Fruit fly (Drosophila melanogaster) whole organism, embryonic: ENCODE measurements around the gene kek6.
A peak's percentile ranks its signal among the peaks of the same experiment; 100 is the strongest.

ENCODE experiments used
- Blimp-1 ChIP-seq: fragments of 200-800 bp; sonication (Bioruptor generic); optimal IDR thresholded peaks from 3 replicates; lab custom pipeline; 2018; ENCODE audit warnings: missing biosample characterization, missing genetic modification characterization, mild to moderate bottlenecking, moderate library complexity, missing genetic modification reagents
- CG10979 ChIP-seq: fragments of 200-800 bp; sonication (Bioruptor generic); optimal IDR thresholded peaks from 2 replicates; lab custom pipeline; 2018; ENCODE audit warnings: missing biosample characterization, mild to moderate bottlenecking, missing genetic modification characterization, moderate library complexity
- CG11695 ChIP-seq: fragments of 200-800 bp; sonication (Bioruptor generic); IDR thresholded peaks from 3 replicates; pipeline ENCODE4 v1.3.6; 2022; ENCODE audit warnings: missing biosample characterization, missing genetic modification characterization
- CG12769 ChIP-seq: fragments of 200-800 bp; sonication (Bioruptor generic); optimal IDR thresholded peaks from 2 replicates; lab custom pipeline; 2019; ENCODE audit warnings: missing biosample characterization, mild to moderate bottlenecking, missing genetic modification characterization, moderate library complexity
- CG13775 ChIP-seq: fragments of 200-800 bp; sonication (Bioruptor generic); optimal IDR thresholded peaks from 3 replicates; lab custom pipeline; 2017; ENCODE audit warnings: missing biosample characterization, mild to moderate bottlenecking, missing genetic modification characterization
- CG14667 ChIP-seq: fragments of 200-800 bp; sonication (Bioruptor generic); IDR thresholded peaks from 2 replicates; pipeline ENCODE4 v1.3.6; 2022; ENCODE audit warnings: missing biosample characterization, missing genetic modification characterization
- CG15011 ChIP-seq: fragments of 200-800 bp; sonication (Bioruptor generic); optimal IDR thresholded peaks from 3 replicates; lab custom pipeline; 2018; ENCODE audit warnings: missing biosample characterization, mild to moderate bottlenecking, missing genetic modification characterization
- CG15269 ChIP-seq: fragments of 200-800 bp; sonication (Bioruptor generic); optimal IDR thresholded peaks from 2 replicates; lab custom pipeline; 2018; ENCODE audit warnings: missing biosample characterization, mild to moderate bottlenecking, missing genetic modification characterization, moderate library complexity
- CG1529 ChIP-seq: fragments of 200-800 bp; sonication (Bioruptor generic); optimal IDR thresholded peaks from 3 replicates; lab custom pipeline; 2018; ENCODE audit warnings: missing biosample characterization, missing genetic modification characterization
- CG16815 ChIP-seq: fragments of 200-800 bp; sonication (Bioruptor generic); optimal IDR thresholded peaks from 3 replicates; lab custom pipeline; 2017; ENCODE audit warnings: missing biosample characterization, mild to moderate bottlenecking, missing genetic modification characterization
- CG18262 ChIP-seq: fragments of 200-800 bp; optimal IDR thresholded peaks from 3 replicates; lab custom pipeline; 2019; ENCODE audit warnings: missing biosample characterization, mild to moderate bottlenecking, missing genetic modification characterization, moderate library complexity
- CG18619 ChIP-seq: fragments of 200-800 bp; sonication (Bioruptor generic); optimal IDR thresholded peaks from 3 replicates; lab custom pipeline; 2017; ENCODE audit warnings: missing biosample characterization, mild to moderate bottlenecking, missing genetic modification characterization
- CG18764 ChIP-seq: fragments of 200-800 bp; sonication (Bioruptor generic); optimal IDR thresholded peaks from 3 replicates; lab custom pipeline; 2016; ENCODE audit warnings: missing biosample characterization, missing genetic modification characterization
- CG2678 ChIP-seq: fragments of 200-800 bp; sonication (Bioruptor generic); optimal IDR thresholded peaks from 3 replicates; lab custom pipeline; 2019; ENCODE audit warnings: missing biosample characterization, mild to moderate bottlenecking, missing genetic modification characterization, moderate library complexity
- CG31441 ChIP-seq: fragments of 200-800 bp; sonication (Bioruptor generic); IDR thresholded peaks from 2 replicates; pipeline ENCODE4 v1.3.6; 2022; ENCODE audit warnings: missing biosample characterization, missing genetic modification characterization
- CG3407 ChIP-seq: fragments of 200-800 bp; sonication (Bioruptor generic); optimal IDR thresholded peaks from 2 replicates; lab custom pipeline; 2018; ENCODE audit warnings: missing biosample characterization, mild to moderate bottlenecking, missing genetic modification characterization
- CG4282 ChIP-seq: fragments of 200-800 bp; sonication (Bioruptor generic); optimal IDR thresholded peaks from 2 replicates; lab custom pipeline; 2016; ENCODE audit warnings: missing biosample characterization, missing genetic modification characterization
- CG4424 ChIP-seq: fragments of 200-800 bp; sonication (Bioruptor generic); optimal IDR thresholded peaks from 3 replicates; lab custom pipeline; 2016; ENCODE audit warnings: missing biosample characterization, missing genetic modification characterization
- CG6254 ChIP-seq: fragments of 200-800 bp; sonication (Bioruptor generic); optimal IDR thresholded peaks from 3 replicates; lab custom pipeline; 2017; ENCODE audit warnings: mild to moderate bottlenecking, missing biosample characterization, missing genetic modification reagents, missing genetic modification characterization
- CG6813 ChIP-seq: fragments of 200-800 bp; sonication (Bioruptor generic); optimal IDR thresholded peaks from 2 replicates; lab custom pipeline; 2017; ENCODE audit warnings: missing biosample characterization, missing genetic modification characterization, mild to moderate bottlenecking, moderate library complexity, missing genetic modification reagents
- CG7786 ChIP-seq: fragments of 200-800 bp; sonication (Bioruptor generic); optimal IDR thresholded peaks from 2 replicates; lab custom pipeline; 2016; ENCODE audit warnings: missing biosample characterization, missing genetic modification characterization
- ERR ChIP-seq: fragments of 200-800 bp; sonication (Bioruptor generic); optimal IDR thresholded peaks from 2 replicates; lab custom pipeline; 2016; ENCODE audit warnings: missing biosample characterization, missing genetic modification characterization
- Eip74EF ChIP-seq, 2 experiments: fragments of 200-800 bp in 1 of 2; fragments of >200 bp in 1 of 2; sonication (Bioruptor generic) in 1 of 2; optimal IDR thresholded peaks; 2 replicates each; lab custom pipeline; 2017 to 2019; ENCODE audit warnings: missing biosample characterization in 2 of 2, missing genetic modification characterization in 2 of 2, mild to moderate bottlenecking in 1 of 2, moderate library complexity in 1 of 2
- Ets65A ChIP-seq: fragments of 200-800 bp; sonication (Bioruptor generic); peaks from one replicate; lab custom pipeline; 2016; ENCODE audit warnings: missing biosample characterization, missing genetic modification characterization
- Fer1 ChIP-seq: fragments of 200-800 bp; sonication (Bioruptor generic); optimal IDR thresholded peaks from 2 replicates; lab custom pipeline; 2017; ENCODE audit warnings: missing biosample characterization, mild to moderate bottlenecking, missing genetic modification characterization
- Fer2 ChIP-seq: fragments of 200-800 bp; sonication (Bioruptor generic); optimal IDR thresholded peaks from 2 replicates; lab custom pipeline; 2018; ENCODE audit warnings: missing biosample characterization, mild to moderate bottlenecking, missing genetic modification characterization, moderate library complexity
- GATAe ChIP-seq: fragments of 200-800 bp; sonication (Bioruptor generic); conservative IDR thresholded peaks from 2 replicates; pipeline ENCODE4 v1.3.6; 2022; ENCODE audit warnings: missing biosample characterization, missing genetic modification characterization
- H2.0 ChIP-seq: fragments of 200-800 bp; sonication (Bioruptor generic); IDR thresholded peaks from 2 replicates; pipeline ENCODE4 v1.3.6; 2022; ENCODE audit warnings: missing biosample characterization, missing genetic modification characterization
- HLH4C ChIP-seq: fragments of 200-800 bp; sonication (Bioruptor generic); IDR thresholded peaks from 3 replicates; pipeline ENCODE4 v1.3.6; 2022; ENCODE audit warnings: missing biosample characterization, missing genetic modification characterization; ENCODE audit not compliant: partially characterized antibody
- Hr3 ChIP-seq: fragments of 200-800 bp; sonication (Bioruptor generic); optimal IDR thresholded peaks from 3 replicates; lab custom pipeline; 2016; ENCODE audit warnings: missing biosample characterization, missing genetic modification characterization
- Lhr ChIP-seq: fragments of 200-800 bp; sonication (Bioruptor generic); optimal IDR thresholded peaks from 3 replicates; lab custom pipeline; 2017; ENCODE audit warnings: mild to moderate bottlenecking, missing biosample characterization, missing genetic modification reagents, missing genetic modification characterization
- Mrtf ChIP-seq: fragments of 200-800 bp; sonication (Bioruptor generic); IDR thresholded peaks from 3 replicates; pipeline ENCODE4 v1.3.6; 2022; ENCODE audit warnings: missing biosample characterization, missing genetic modification characterization
- Oli ChIP-seq: fragments of 200-800 bp; sonication (Bioruptor generic); optimal IDR thresholded peaks from 2 replicates; lab custom pipeline; 2018; ENCODE audit warnings: missing biosample characterization, mild to moderate bottlenecking, missing genetic modification characterization, moderate library complexity
- Sox100B ChIP-seq: fragments of 200-800 bp; sonication (Bioruptor generic); optimal IDR thresholded peaks from 3 replicates; lab custom pipeline; 2018; ENCODE audit warnings: missing biosample characterization, mild to moderate bottlenecking, missing genetic modification characterization
- Sox102F ChIP-seq: fragments of 200-800 bp; sonication (Bioruptor generic); optimal IDR thresholded peaks from 2 replicates; lab custom pipeline; 2018; ENCODE audit warnings: missing biosample characterization, mild to moderate bottlenecking, missing genetic modification characterization, moderate library complexity
- Spps ChIP-seq: fragments of 200-800 bp; sonication (Bioruptor generic); optimal IDR thresholded peaks from 2 replicates; lab custom pipeline; 2018; ENCODE audit warnings: missing biosample characterization, mild to moderate bottlenecking, missing genetic modification characterization
- Xbp1 ChIP-seq: fragments of 200-800 bp; sonication (Bioruptor generic); optimal IDR thresholded peaks from 3 replicates; lab custom pipeline; 2016; ENCODE audit warnings: missing biosample characterization, mild to moderate bottlenecking, missing genetic modification characterization
- cg ChIP-seq: fragments of 200-800 bp; sonication (Bioruptor generic); optimal IDR thresholded peaks from 3 replicates; lab custom pipeline; 2019; ENCODE audit warnings: missing biosample characterization, mild to moderate bottlenecking, missing genetic modification characterization, moderate library complexity
- chm ChIP-seq: fragments of 200-800 bp; sonication (Bioruptor generic); IDR thresholded peaks from 2 replicates; pipeline ENCODE4 v1.3.6; 2022; ENCODE audit warnings: missing biosample characterization, missing genetic modification characterization
- dpn ChIP-seq, 2 experiments: fragments of 200-800 bp; sonication (Bioruptor generic); optimal IDR thresholded peaks; 3 replicates each; lab custom pipeline; 2016; ENCODE audit warnings: missing biosample characterization in 2 of 2, missing genetic modification characterization in 2 of 2
- gcm ChIP-seq: fragments of 200-800 bp; sonication (Bioruptor generic); optimal IDR thresholded peaks from 2 replicates; lab custom pipeline; 2019; ENCODE audit warnings: missing biosample characterization, mild to moderate bottlenecking, missing genetic modification characterization, moderate library complexity
- her ChIP-seq: fragments of 200-800 bp; sonication (Bioruptor generic); optimal IDR thresholded peaks from 2 replicates; lab custom pipeline; 2016; ENCODE audit warnings: missing biosample characterization, missing genetic modification characterization
- inv ChIP-seq: fragments of 200-800 bp; sonication (Bioruptor generic); IDR thresholded peaks from 2 replicates; pipeline ENCODE4 v1.3.6; 2022; ENCODE audit warnings: missing biosample characterization, missing genetic modification characterization; ENCODE audit not compliant: partially characterized antibody
- lab ChIP-seq: fragments of 200-800 bp; sonication (Bioruptor generic); optimal IDR thresholded peaks from 3 replicates; lab custom pipeline; 2017; ENCODE audit warnings: missing biosample characterization, missing genetic modification characterization, mild to moderate bottlenecking, moderate library complexity, missing genetic modification reagents
- maf-S ChIP-seq: fragments of 200-800 bp; sonication (Bioruptor generic); optimal IDR thresholded peaks from 2 replicates; lab custom pipeline; 2016; ENCODE audit warnings: missing biosample characterization, missing genetic modification characterization
- prd ChIP-seq, 3 experiments: fragments of >200 bp in 2 of 3; fragments of 200-800 bp in 1 of 3; sonication (Bioruptor generic) in 1 of 3; optimal IDR thresholded peaks in 2 of 3; IDR thresholded peaks in 1 of 3; 2 replicates in 2 of 3; 3 replicates in 1 of 3; pipeline versions ENCODE4 v1.3.6 to Lab custom; 2017 to 2022; ENCODE audit warnings: missing biosample characterization in 1 of 3, missing genetic modification characterization in 1 of 3
- sima ChIP-seq: fragments of 200-800 bp; sonication (Bioruptor generic); optimal IDR thresholded peaks from 2 replicates; lab custom pipeline; 2016; ENCODE audit warnings: missing biosample characterization, missing genetic modification characterization
- tio ChIP-seq: fragments of 200-800 bp; sonication (Bioruptor generic); optimal IDR thresholded peaks from 2 replicates; lab custom pipeline; 2017; ENCODE audit warnings: missing biosample characterization, missing genetic modification characterization, inconsistent platforms
- vnd ChIP-seq: fragments of 200-800 bp; sonication (Bioruptor generic); IDR thresholded peaks from 3 replicates; pipeline ENCODE4 v1.3.6; 2022; ENCODE audit warnings: missing biosample characterization, missing genetic modification characterization; ENCODE audit not compliant: partially characterized antibody
- vvl ChIP-seq: fragments of 200-800 bp; sonication (Bioruptor generic); IDR thresholded peaks from 2 replicates; pipeline ENCODE4 v1.3.6; 2022; ENCODE audit warnings: missing biosample characterization, missing genetic modification characterization
- zen ChIP-seq: fragments of 200-800 bp; sonication (Bioruptor generic); optimal IDR thresholded peaks from 3 replicates; lab custom pipeline; 2018; ENCODE audit warnings: missing biosample characterization, mild to moderate bottlenecking, missing genetic modification characterization, moderate library complexity

kek6 gene

dm6 chr3R:31627186-31627585 lies 5.2 kb downstream of the kek6 start (continued):
- TF ChIP-seq chm (GFP tag; lab: Robert Waterston, UW) (no peak), CG1529 (no peak), maf-S (GFP tag; lab: Kevin White, UChicago) (no peak), Xbp1 (GFP tag; lab: Kevin White, UChicago) (no peak), Oli (tag; lab: Kevin White, UChicago) (no peak), ERR (GFP tag; lab: Kevin White, UChicago) (no peak), Hr3 (peak; percentile 2), H2.0 (GFP tag; lab: Robert Waterston, UW) (no peak), Mrtf (GFP tag; lab: Robert Waterston, UW) (no peak), CG18262 (tag; lab: Kevin White, UChicago) (no peak), Sox100B (no peak), cg (GFP tag; lab: Kevin White, UChicago) (no peak), gcm (GFP tag; lab: Kevin White, UChicago) (no peak), inv (GFP tag; lab: Robert Waterston, UW) (no peak), CG18764 (GFP tag; lab: Kevin White, UChicago) (no peak), CG11695 (GFP tag; lab: Robert Waterston, UW) (no peak), prd (optimal IDR thresholded peaks at IDR 0.05; lab: Kevin White, UChicago) (no peak), prd (GFP tag; IDR thresholded peaks at IDR 0.05; lab: Robert Waterston, UW) (peak; percentile 44; the same call in 2 of the 3 replicates), CG4424 (GFP tag; lab: Kevin White, UChicago) (peak; percentile 3), CG14667 (GFP tag; lab: Robert Waterston, UW) (no peak), CG13775 (GFP tag; lab: Kevin White, UChicago) (no peak), zen (tag; lab: Kevin White, UChicago) (no peak), CG31441 (GFP tag; lab: Robert Waterston, UW) (no peak), Sox102F (peak; percentile 26), CG18619 (no peak), CG3407 (no peak), Fer2 (tag; lab: Kevin White, UChicago) (no peak), Lhr (GFP tag; lab: Kevin White, UChicago) (no peak), Eip74EF (GFP tag; optimal IDR thresholded peaks at IDR 0.05; lab: Kevin White, UChicago) (no peak), Fer1 (no peak), CG4282 (GFP tag; lab: Kevin White, UChicago) (no peak), GATAe (GFP tag; lab: Robert Waterston, UW) (no peak), CG6254 (GFP tag; lab: Kevin White, UChicago) (no peak), CG15011 (GFP tag; lab: Kevin White, UChicago) (no peak), Blimp-1 (GFP tag; lab: Kevin White, UChicago) (no peak), CG10979 (tag; lab: Kevin White, UChicago) (no peak), Spps (tag; lab: Kevin White, UChicago) (no peak), HLH4C (GFP tag; lab: Robert Waterston, UW) (no peak)

DNA sequence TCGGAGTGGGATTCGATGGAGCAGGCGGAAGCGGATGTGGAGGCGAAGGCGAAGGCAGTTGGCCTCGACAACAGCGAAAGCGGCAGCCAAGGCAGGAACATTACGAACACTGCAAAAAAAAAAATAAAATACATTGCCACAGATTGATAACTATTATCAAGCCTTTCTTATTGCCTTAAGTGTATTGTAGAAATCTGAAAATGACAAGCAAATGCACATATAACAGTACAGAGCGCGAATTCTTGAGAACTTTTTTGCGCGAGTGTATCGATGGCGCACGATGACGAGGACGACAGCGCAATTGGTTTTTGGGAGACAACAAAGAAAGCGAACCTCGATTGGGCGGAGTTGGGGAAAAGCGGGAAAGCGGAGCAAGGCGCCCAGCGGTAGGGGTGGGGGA lies 8.4 kb downstream of the kek6 start:
- TF ChIP-seq vnd (GFP tag; lab: Robert Waterston, UW) (no peak), CG6813 (peak; percentile 7), CG7786 (peak; percentile 16), dpn (GFP tag; optimal IDR thresholded peaks at IDR 0.05; lab: Kevin White, UChicago) (peak; percentile 8 to 19), sima (GFP tag; lab: Kevin White, UChicago) (no peak), her (GFP tag; lab: Kevin White, UChicago) (peak; percentile 6), tio (peak; percentile 5), lab (GFP tag; lab: Kevin White, UChicago) (peak; percentile 65), CG12769 (tag; lab: Kevin White, UChicago) (peak; percentile 5), vvl (GFP tag; lab: Robert Waterston, UW) (peak; percentile 34), CG16815 (GFP tag; lab: Kevin White, UChicago) (no peak), Oli (tag; lab: Kevin White, UChicago) (no peak), CG2678 (peak; percentile 15), Ets65A (GFP tag; lab: Kevin White, UChicago) (peak; percentile 42), CG15269 (tag; lab: Kevin White, UChicago) (peak; percentile 29)
